Worm (Caenorhabditis elegans) whole organism, L4 larva: Measurements from ENCODE around the gene ast-1.
A peak's percentile ranks its signal among the peaks of the same experiment; 100 is the strongest.

Experiments
- F44E2.7 ChIP-seq: fragments of 200-800 bp; sonication (Bioruptor generic); IDR thresholded peaks from 2 replicates; pipeline ENCODE4 v2.1.2; 2022; ENCODE audit warnings: missing genetic modification characterization, missing compliant biosample characterization
- F49E8.2 ChIP-seq: sonication (generic microtip); optimal IDR thresholded peaks from 2 replicates; lab custom pipeline; 2016; ENCODE audit warnings: missing compliant biosample characterization, mild to moderate bottlenecking, missing genetic modification characterization, borderline replicate concordance
- R02D3.7 ChIP-seq: fragments of 150-350 bp; sonication (generic microtip); optimal IDR thresholded peaks from 3 replicates; lab custom pipeline; 2014; ENCODE audit warnings: missing biosample characterization, missing genetic modification characterization
- T26A8.4 ChIP-seq: fragments of 200-800 bp; sonication (Bioruptor generic); IDR thresholded peaks from 2 replicates; pipeline ENCODE4 v1.3.6; 2022; ENCODE audit warnings: missing genetic modification characterization, missing compliant biosample characterization
- Y105C5A.15 ChIP-seq: fragments of 200-800 bp; sonication (Bioruptor generic); IDR thresholded peaks from 2 replicates; pipeline ENCODE4 v1.3.6; 2022; ENCODE audit warnings: missing genetic modification characterization, missing compliant biosample characterization
- Y48G9A.11 ChIP-seq: fragments of 200-800 bp; sonication (Bioruptor generic); IDR thresholded peaks from 2 replicates; pipeline ENCODE4 v1.3.6; 2022; ENCODE audit warnings: missing genetic modification reagents, missing genetic modification characterization, missing compliant biosample characterization
- Y5F2A.4 ChIP-seq: fragments of 200-800 bp; sonication (Bioruptor generic); optimal IDR thresholded peaks from 2 replicates; lab custom pipeline; 2018; ENCODE audit warnings: mild to moderate bottlenecking, missing genetic modification characterization, missing compliant biosample characterization
- aha-1 ChIP-seq: fragments of 150-350 bp; peaks from one replicate; lab custom pipeline; 2014; ENCODE audit warnings: missing biosample characterization, missing genetic modification characterization
- ama-1 ChIP-seq: fragments of 150-350 bp; optimal IDR thresholded peaks from 2 replicates; lab custom pipeline; 2014; ENCODE audit warnings: inconsistent platforms, mixed read lengths
- ceh-20 ChIP-seq: fragments of 200-800 bp; sonication (Bioruptor generic); IDR thresholded peaks from 2 replicates; pipeline ENCODE4 v1.3.6; 2022; ENCODE audit warnings: missing genetic modification reagents, missing genetic modification characterization, missing compliant biosample characterization
- ceh-82 ChIP-seq: sonication (generic microtip); optimal IDR thresholded peaks from 2 replicates; lab custom pipeline; 2017; ENCODE audit warnings: missing biosample characterization, missing genetic modification characterization
- ces-1 ChIP-seq: fragments of 150-350 bp; sonication (generic microtip); optimal IDR thresholded peaks from 4 replicates; lab custom pipeline; 2014; ENCODE audit warnings: missing biosample characterization, missing genetic modification reagents, missing genetic modification characterization
- daf-12 ChIP-seq: fragments of 150-350 bp; optimal IDR thresholded peaks from 2 replicates; lab custom pipeline; 2014; ENCODE audit warnings: missing biosample characterization, missing genetic modification reagents, missing genetic modification characterization
- daf-19 ChIP-seq: fragments of 200-800 bp; sonication (Bioruptor generic); conservative IDR thresholded peaks from 2 replicates; pipeline ENCODE4 v1.3.6; 2022; ENCODE audit warnings: missing genetic modification characterization, missing compliant biosample characterization
- daf-8 ChIP-seq: fragments of 200-800 bp; sonication (Bioruptor generic); IDR thresholded peaks from 2 replicates; pipeline ENCODE4 v1.3.6; 2022; ENCODE audit warnings: missing genetic modification characterization, missing compliant biosample characterization
- dmd-6 ChIP-seq: fragments of 200-800 bp; sonication (Bioruptor generic); IDR thresholded peaks from 2 replicates; pipeline ENCODE4 v1.3.6; 2022; ENCODE audit warnings: missing genetic modification reagents, missing genetic modification characterization, missing compliant biosample characterization
- dmd-9 ChIP-seq: fragments of 200-800 bp; sonication (Bioruptor generic); IDR thresholded peaks from 2 replicates; pipeline ENCODE4 v1.3.6; 2022; ENCODE audit warnings: missing genetic modification reagents, missing genetic modification characterization, missing compliant biosample characterization
- dpl-1 ChIP-seq: fragments of 150-350 bp; optimal IDR thresholded peaks from 2 replicates; lab custom pipeline; 2014; ENCODE audit warnings: missing biosample characterization, missing genetic modification reagents, missing genetic modification characterization
- egl-27 ChIP-seq: sonication (generic microtip); optimal IDR thresholded peaks from 3 replicates; lab custom pipeline; 2017; ENCODE audit warnings: missing biosample characterization, missing genetic modification reagents, missing genetic modification characterization
- fkh-10 ChIP-seq: fragments of 150-350 bp; optimal IDR thresholded peaks from 2 replicates; lab custom pipeline; 2014; ENCODE audit warnings: missing biosample characterization, missing genetic modification reagents, missing genetic modification characterization
- gei-8 ChIP-seq: fragments of 200-800 bp; sonication (Bioruptor generic); optimal IDR thresholded peaks from 2 replicates; lab custom pipeline; 2018; ENCODE audit warnings: mild to moderate bottlenecking, missing genetic modification characterization, missing compliant biosample characterization
- hif-1 ChIP-seq, 2 experiments: sonication (generic microtip); optimal IDR thresholded peaks; 2 replicates each; lab custom pipeline; 2016 to 2017; ENCODE audit warnings: missing compliant biosample characterization in 2 of 2, missing genetic modification characterization in 2 of 2, missing genetic modification reagents in 2 of 2, missing genotype in 2 of 2, mild to moderate bottlenecking in 1 of 2
- hlh-11 ChIP-seq: fragments of 200-800 bp; sonication (Bioruptor generic); optimal IDR thresholded peaks from 2 replicates; lab custom pipeline; 2018; ENCODE audit warnings: mild to moderate bottlenecking, missing genetic modification characterization, missing compliant biosample characterization
- jun-1 ChIP-seq: fragments of 150-350 bp; optimal IDR thresholded peaks from 2 replicates; lab custom pipeline; 2014; ENCODE audit warnings: missing biosample characterization, missing genetic modification reagents, missing genetic modification characterization
- lin-15B ChIP-seq: fragments of 150-350 bp; sonication (generic microtip); optimal IDR thresholded peaks from 3 replicates; lab custom pipeline; 2014; ENCODE audit warnings: missing biosample characterization, missing genetic modification characterization
- lsy-2 ChIP-seq, 2 experiments: fragments of 150-350 bp in 1 of 2; sonication (generic microtip) in 1 of 2; optimal IDR thresholded peaks; 2 replicates each; lab custom pipeline; 2014 to 2017; ENCODE audit warnings: missing biosample characterization in 2 of 2, missing genetic modification characterization in 2 of 2
- madf-5 ChIP-seq, 2 experiments: fragments of 200-800 bp; sonication (Bioruptor generic); IDR thresholded peaks; 2 replicates each; pipeline ENCODE4 v1.3.6; 2022; ENCODE audit warnings: missing compliant biosample characterization in 2 of 2, missing genetic modification characterization in 2 of 2
- mep-1 ChIP-seq: fragments of 150-350 bp; sonication (generic microtip); optimal IDR thresholded peaks from 3 replicates; lab custom pipeline; 2014; ENCODE audit warnings: missing biosample characterization, missing genetic modification characterization
- mes-2 ChIP-seq: sonication (generic microtip); optimal IDR thresholded peaks from 2 replicates; lab custom pipeline; 2016; ENCODE audit warnings: missing genotype, mild to moderate bottlenecking, missing genetic modification characterization, missing compliant biosample characterization; ENCODE audit not compliant: poor library complexity, severe bottlenecking
- nhr-10 ChIP-seq: fragments of 150-350 bp; optimal IDR thresholded peaks from 2 replicates; lab custom pipeline; 2014; ENCODE audit warnings: missing biosample characterization, missing genetic modification characterization
- nhr-102 ChIP-seq: sonication (generic microtip); optimal IDR thresholded peaks from 2 replicates; lab custom pipeline; 2016; ENCODE audit warnings: mild to moderate bottlenecking, missing genetic modification characterization, moderate library complexity, missing compliant biosample characterization
- nhr-28 ChIP-seq: fragments of 150-350 bp; optimal IDR thresholded peaks from 2 replicates; lab custom pipeline; 2014; ENCODE audit warnings: missing biosample characterization, missing genetic modification characterization
- nhr-41 ChIP-seq: fragments of 200-800 bp; sonication (Bioruptor generic); IDR thresholded peaks from 2 replicates; pipeline ENCODE4 v1.3.6; 2022; ENCODE audit warnings: missing genetic modification reagents, missing genetic modification characterization, missing compliant biosample characterization
- nhr-48 ChIP-seq: sonication (generic microtip); optimal IDR thresholded peaks from 2 replicates; lab custom pipeline; 2016; ENCODE audit warnings: mild to moderate bottlenecking, missing genetic modification characterization, missing compliant biosample characterization
- nhr-6 ChIP-seq: fragments of 150-350 bp; optimal IDR thresholded peaks from 2 replicates; lab custom pipeline; 2014; ENCODE audit warnings: missing biosample characterization, missing genetic modification characterization
- nhr-76 ChIP-seq: fragments of 150-350 bp; optimal IDR thresholded peaks from 2 replicates; lab custom pipeline; 2014; ENCODE audit warnings: missing biosample characterization, missing genetic modification characterization
- pha-4 ChIP-seq, 2 experiments: fragments of 150-350 bp in 1 of 2; fragments of 200-800 bp in 1 of 2; sonication (Bioruptor generic) in 1 of 2; IDR thresholded peaks in 1 of 2; optimal IDR thresholded peaks in 1 of 2; 2 replicates each; pipeline versions ENCODE4 v1.3.6 to Lab custom; 2014 to 2022; ENCODE audit warnings: missing genetic modification characterization in 2 of 2, missing genetic modification reagents in 2 of 2, missing biosample characterization in 1 of 2, missing compliant biosample characterization in 1 of 2
- php-3 ChIP-seq: fragments of 200-800 bp; sonication (Bioruptor generic); IDR thresholded peaks from 2 replicates; pipeline ENCODE4 v1.3.6; 2022; ENCODE audit warnings: missing genetic modification reagents, missing genetic modification characterization, missing compliant biosample characterization
- rbr-2 ChIP-seq: sonication (generic microtip); optimal IDR thresholded peaks from 2 replicates; lab custom pipeline; 2016; ENCODE audit warnings: missing genotype, missing genetic modification characterization, missing compliant biosample characterization
- sdz-12 ChIP-seq: fragments of 200-800 bp; sonication (Bioruptor generic); optimal IDR thresholded peaks from 2 replicates; lab custom pipeline; 2018; ENCODE audit warnings: mild to moderate bottlenecking, missing genetic modification characterization, missing compliant biosample characterization
- set-16 ChIP-seq: fragments of 200-800 bp; sonication (Bioruptor generic); IDR thresholded peaks from 2 replicates; pipeline ENCODE4 v1.3.6; 2022; ENCODE audit warnings: missing genetic modification reagents, missing genetic modification characterization, missing compliant biosample characterization
- skn-1 ChIP-seq: fragments of 150-350 bp; optimal IDR thresholded peaks from 2 replicates; lab custom pipeline; 2014; ENCODE audit warnings: missing biosample characterization, missing genetic modification characterization
- spr-1 ChIP-seq: sonication (generic microtip); optimal IDR thresholded peaks from 2 replicates; lab custom pipeline; 2016; ENCODE audit warnings: mild to moderate bottlenecking, missing genetic modification characterization, missing compliant biosample characterization
- spr-3 ChIP-seq: fragments of 200-800 bp; sonication (Bioruptor generic); optimal IDR thresholded peaks from 2 replicates; lab custom pipeline; 2018; ENCODE audit warnings: mild to moderate bottlenecking, missing genetic modification characterization, missing compliant biosample characterization
- unc-130 ChIP-seq: sonication (generic microtip); optimal IDR thresholded peaks from 2 replicates; lab custom pipeline; 2016; ENCODE audit warnings: missing genetic modification reagents, missing genetic modification characterization, missing compliant biosample characterization
- unc-39 ChIP-seq: sonication (generic microtip); optimal IDR thresholded peaks from 2 replicates; lab custom pipeline; 2017; ENCODE audit warnings: missing biosample characterization, missing genetic modification characterization
- unc-62 ChIP-seq, 3 experiments: fragments of 150-350 bp in 1 of 3; sonication (generic microtip); optimal IDR thresholded peaks in 2 of 3; peaks in 1 of 3; 1 replicate in 1 of 3; 2 replicates in 2 of 3; lab custom pipeline; 2014 to 2017; ENCODE audit warnings: missing biosample characterization in 3 of 3, missing genetic modification characterization in 3 of 3, missing genetic modification reagents in 3 of 3, missing genotype in 1 of 3
- vab-7 ChIP-seq: fragments of 200-800 bp; sonication (Bioruptor generic); IDR thresholded peaks from 2 replicates; pipeline ENCODE4 v1.3.6; 2022; ENCODE audit warnings: missing genetic modification reagents, missing genetic modification characterization, missing compliant biosample characterization
- zfp-2 ChIP-seq: sonication (generic microtip); optimal IDR thresholded peaks from 2 replicates; lab custom pipeline; 2016; ENCODE audit warnings: mild to moderate bottlenecking, missing genetic modification characterization, missing compliant biosample characterization
- zip-2 ChIP-seq: fragments of 150-350 bp; optimal IDR thresholded peaks from 2 replicates; lab custom pipeline; 2014; ENCODE audit warnings: missing biosample characterization, missing genetic modification characterization

Gene ast-1

ce11 chrII:4094030-4094846 is 40.9 kb downstream of the ast-1 start (continued):
- TF ChIP-seq hif-1 (tag; optimal IDR thresholded peaks at IDR 0.05; lab: Kevin White, UChicago) (peak in 1 of 2 experiments; percentile 5), Y48G9A.11 (no peak), madf-5 (GFP tag; IDR thresholded peaks at IDR 0.05; lab: Robert Waterston, UW) (no peak), jun-1 (tag; lab: Kevin White, UChicago) (no peak), Y105C5A.15 (GFP tag; lab: Robert Waterston, UW) (no peak), php-3 (GFP tag; lab: Robert Waterston, UW) (no peak), lin-15B (no peak), aha-1 (tag; lab: Kevin White, UChicago) (no peak), nhr-41 (GFP tag; lab: Robert Waterston, UW) (no peak), sdz-12 (GFP tag; lab: Kevin White, UChicago) (no peak), hlh-11 (tag; lab: Kevin White, UChicago) (no peak), Y5F2A.4 (GFP tag; lab: Kevin White, UChicago) (no peak), mes-2 (tag; lab: Kevin White, UChicago) (no peak), dmd-9 (no peak), daf-19 (GFP tag; lab: Robert Waterston, UW) (no peak), set-16 (no peak), zip-2 (no peak), nhr-10 (tag; lab: Kevin White, UChicago) (no peak), dpl-1 (GFP tag; lab: Kevin White, UChicago) (no peak), egl-27 (tag; lab: Kevin White, UChicago) (no peak), ces-1 (GFP tag; lab: Kevin White, UChicago) (no peak), spr-3 (GFP tag; lab: Kevin White, UChicago) (no peak), rbr-2 (tag; lab: Kevin White, UChicago) (no peak), unc-39 (tag; lab: Kevin White, UChicago) (no peak), vab-7 (GFP tag; lab: Robert Waterston, UW) (peak; percentile 11; the same call in 1 of the 2 replicates), daf-12 (tag; lab: Kevin White, UChicago) (no peak), R02D3.7 (tag; lab: Kevin White, UChicago) (no peak), ceh-20 (GFP tag; lab: Robert Waterston, UW) (0 out of 2 replicates have a peak, but pooled peaks have one; percentile 23), ama-1 (lab: Kevin White, UChicago) (no peak), F44E2.7 (GFP tag; lab: Robert Waterston, UW) (no peak), nhr-102 (peak; percentile 30), F49E8.2 (tag; lab: Kevin White, UChicago) (no peak), mep-1 (peak; percentile 66), ceh-82 (tag; lab: Kevin White, UChicago) (no peak), dmd-6 (GFP tag; lab: Robert Waterston, UW) (no peak), gei-8 (GFP tag; lab: Kevin White, UChicago) (peak; percentile 19), nhr-6 (tag; lab: Kevin White, UChicago) (no peak), skn-1 (tag; lab: Kevin White, UChicago) (no peak), nhr-28 (tag; lab: Kevin White, UChicago) (no peak), lsy-2 (tag; optimal IDR thresholded peaks at IDR 0.05; lab: Kevin White, UChicago) (peak in 1 of 2 experiments; percentile 95), fkh-10 (GFP tag; lab: Kevin White, UChicago) (no peak), pha-4 (GFP tag; IDR thresholded peaks at IDR 0.05; lab: Robert Waterston, UW) (0 out of 2 replicates have a peak, but pooled peaks have one; percentile 35), pha-4 (tag; optimal IDR thresholded peaks at IDR 0.05; lab: Kevin White, UChicago) (no peak), spr-1 (no peak), T26A8.4 (GFP tag; lab: Robert Waterston, UW) (peak; percentile 60), daf-8 (GFP tag; lab: Robert Waterston, UW) (no peak), unc-62 (GFP tag; optimal IDR thresholded peaks at IDR 0.05 in 1 of 2; lab: Kevin White, UChicago) (no peak), unc-62 (tag; optimal IDR thresholded peaks at IDR 0.05; lab: Kevin White, UChicago) (no peak), nhr-48 (tag; lab: Kevin White, UChicago) (peak; percentile 15), zfp-2 (no peak), nhr-76 (tag; lab: Kevin White, UChicago) (no peak), unc-130 (GFP tag; lab: Kevin White, UChicago) (no peak)
